Fruit fly (Drosophila melanogaster): ENCODE measurements around the gene ps.

Gene ps

DNA sequence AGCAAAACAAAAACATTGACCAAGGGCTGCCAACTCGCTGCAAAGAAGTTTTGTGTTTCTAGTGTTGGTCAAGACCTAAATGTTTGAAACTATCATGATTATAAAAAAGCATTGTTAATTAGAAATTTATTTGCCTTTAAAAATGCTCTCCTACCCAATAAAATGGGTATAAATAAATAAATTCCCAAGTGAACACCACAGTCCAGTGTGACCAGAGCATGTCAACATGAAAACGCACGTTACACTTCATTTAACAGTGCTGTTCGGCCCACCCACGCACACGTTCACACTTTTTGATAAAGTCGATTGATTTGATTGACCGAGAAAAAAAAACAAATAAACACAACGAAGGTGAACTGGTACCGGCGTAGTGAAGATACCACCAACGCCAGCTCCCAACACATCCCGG is 13.6 kb upstream of the ps start, which contains the start of the genes CG9356, BBIP1 and CG8135 (continued):
- TF ChIP-seq Gug (GFP tag; IDR thresholded peaks at IDR 0.05), result peak; percentile 52
- no peak for TF ChIP-seq Blimp-1 (GFP tag; optimal IDR thresholded peaks at IDR 0.05)
- no peak for TF ChIP-seq fd59A (GFP tag; optimal IDR thresholded peaks at IDR 0.05)
- TF ChIP-seq CG7368 (GFP tag; optimal IDR thresholded peaks at IDR 0.05), result no peak
- TF ChIP-seq Ets21C (GFP tag; optimal IDR thresholded peaks at IDR 0.05), result no peak
- peak; percentile 43; the same call in 1 of the 2 replicates for TF ChIP-seq CG15336 (GFP tag; IDR thresholded peaks at IDR 0.05)
- no peak for TF ChIP-seq vri (GFP tag; optimal IDR thresholded peaks at IDR 0.05)
- no peak for TF ChIP-seq fkh (GFP tag; optimal IDR thresholded peaks at IDR 0.05)
- no peak for TF ChIP-seq net (GFP tag; optimal IDR thresholded peaks at IDR 0.05)
- no peak for TF ChIP-seq Eip75B (GFP tag; optimal IDR thresholded peaks at IDR 0.05)
- TF ChIP-seq topi (GFP tag; optimal IDR thresholded peaks at IDR 0.05), result peak; percentile 68
- TF ChIP-seq acj6 (GFP tag; optimal IDR thresholded peaks at IDR 0.05), result peak; percentile 74
- TF ChIP-seq Hr39 (GFP tag; optimal IDR thresholded peaks at IDR 0.05), result no peak
- TF ChIP-seq Hr38 (GFP tag; optimal IDR thresholded peaks at IDR 0.05), result no peak
- no peak for TF ChIP-seq CG8632 (GFP tag; optimal IDR thresholded peaks at IDR 0.05)
- TF ChIP-seq OdsH (GFP tag; optimal IDR thresholded peaks at IDR 0.05), result no peak
- no peak for TF ChIP-seq CG6854 (GFP tag; optimal IDR thresholded peaks at IDR 0.05)
- no peak for TF ChIP-seq Eip93F (GFP tag; optimal IDR thresholded peaks at IDR 0.05)
- TF ChIP-seq Ets96B (tag; optimal IDR thresholded peaks at IDR 0.05), result no peak
- no peak for TF ChIP-seq dac (GFP tag; optimal IDR thresholded peaks at IDR 0.05)
- TF ChIP-seq spab (GFP tag; optimal IDR thresholded peaks at IDR 0.05), result no peak
- peak; percentile 54 for TF ChIP-seq CG11762 (GFP tag; optimal IDR thresholded peaks at IDR 0.05; ENCODE audit: insufficient read depth)
- no peak for TF ChIP-seq Smox (GFP tag; optimal IDR thresholded peaks at IDR 0.05)
- no peak for TF ChIP-seq CG6792 (GFP tag; optimal IDR thresholded peaks at IDR 0.05)
- TF ChIP-seq Sox14 (GFP tag; optimal IDR thresholded peaks at IDR 0.05), result peak; percentile 85
- TF ChIP-seq Hr4 (GFP tag; optimal IDR thresholded peaks at IDR 0.05), result no peak
- 0 out of 2 replicates have a peak, but pooled peaks have one; percentile 17 for TF ChIP-seq CG11294 (GFP tag; IDR thresholded peaks at IDR 0.05)

DNA sequence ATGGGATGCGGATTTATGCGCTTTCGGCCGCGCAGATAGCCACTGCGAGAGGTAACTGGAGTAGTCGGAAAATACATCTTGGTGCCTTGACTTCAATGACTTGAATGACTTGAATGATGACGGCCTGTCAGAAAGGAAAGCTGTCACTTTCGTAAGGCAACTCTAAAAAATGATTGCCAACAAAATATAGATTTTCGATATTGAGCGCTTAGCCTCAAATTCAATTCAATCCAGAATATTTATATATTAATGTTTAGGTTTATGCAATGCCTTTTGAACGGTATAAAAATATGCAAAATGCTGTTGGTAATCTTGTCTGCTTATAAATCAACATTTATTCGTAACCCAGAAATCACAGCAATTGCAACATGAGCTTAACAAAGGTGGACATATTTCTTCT is 9.7 kb upstream of the ps start, which contains the start of gene CG44261:
TSS of gene CG44261 (minus strand) at position 101 of the 400 bp plus-strand sequence.
- TF ChIP-seq CG6163 (GFP tag; IDR thresholded peaks at IDR 0.05) (no peak), Hr39 (GFP tag; optimal IDR thresholded peaks at IDR 0.05) (no peak), Sox15 (GFP tag; optimal IDR thresholded peaks at IDR 0.05) (no peak), eg (GFP tag; IDR thresholded peaks at IDR 0.05) (no peak), Ets21C (GFP tag; optimal IDR thresholded peaks at IDR 0.05) (no peak), CG32006 (GFP tag; optimal IDR thresholded peaks at IDR 0.05) (no peak), CG34406 (GFP tag; optimal IDR thresholded peaks at IDR 0.05) (no peak), CG31627 (GFP tag; optimal IDR thresholded peaks at IDR 0.05) (no peak), net (GFP tag; optimal IDR thresholded peaks at IDR 0.05) (no peak), topi (GFP tag; optimal IDR thresholded peaks at IDR 0.05) (no peak), vri (GFP tag; optimal IDR thresholded peaks at IDR 0.05) (no peak), CG8119 (GFP tag; IDR thresholded peaks at IDR 0.05) (no peak), CG4318 (GFP tag; optimal IDR thresholded peaks at IDR 0.05) (no peak)

DNA sequence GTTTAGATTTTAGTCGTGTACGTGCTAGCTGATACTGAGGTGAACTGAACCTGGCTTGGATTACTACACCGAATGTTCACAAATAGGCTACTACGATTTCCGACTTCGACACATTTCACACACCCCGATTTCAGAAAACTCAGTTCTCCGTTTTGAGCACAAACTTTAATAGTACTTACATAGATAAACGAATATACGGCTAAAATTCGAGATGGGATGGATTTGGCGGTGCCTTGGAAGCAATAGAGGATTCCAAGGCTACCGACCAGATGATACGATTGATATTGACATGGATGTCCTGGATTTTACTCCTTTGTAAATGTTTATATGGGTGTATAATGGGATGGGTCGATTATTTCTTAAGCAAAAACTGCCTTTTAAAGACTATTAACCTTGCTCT is 7.6 kb upstream of the ps start, which contains the start of gene betaTub85D:
TSS of gene betaTub85D (minus strand) at position 101 of the 400 bp plus-strand sequence.
- TF ChIP-seq Ets96B (tag; optimal IDR thresholded peaks at IDR 0.05), result no peak
- TF ChIP-seq Lpt (GFP tag; optimal IDR thresholded peaks at IDR 0.05), result no peak
- no peak for TF ChIP-seq CG10631 (GFP tag; optimal IDR thresholded peaks at IDR 0.05)
- TF ChIP-seq Eip75B (GFP tag; optimal IDR thresholded peaks at IDR 0.05), result no peak
- TF ChIP-seq CG1621 (tag; optimal IDR thresholded peaks at IDR 0.05), result no peak
- TF ChIP-seq Sox14 (GFP tag; optimal IDR thresholded peaks at IDR 0.05), result no peak
- TF ChIP-seq CG8632 (GFP tag; optimal IDR thresholded peaks at IDR 0.05), result no peak
- no peak for TF ChIP-seq CG31627 (GFP tag; optimal IDR thresholded peaks at IDR 0.05)
- TF ChIP-seq CG8319 (GFP tag; optimal IDR thresholded peaks at IDR 0.05), result no peak
- no peak for TF ChIP-seq ss (GFP tag; optimal IDR thresholded peaks at IDR 0.05)
- TF ChIP-seq Hr4 (GFP tag; optimal IDR thresholded peaks at IDR 0.05), result no peak
- no peak for TF ChIP-seq Smox (GFP tag; optimal IDR thresholded peaks at IDR 0.05)
- no peak for TF ChIP-seq CG32006 (GFP tag; optimal IDR thresholded peaks at IDR 0.05)
- no peak for TF ChIP-seq svp (GFP tag)
- TF ChIP-seq cyc (GFP tag; optimal IDR thresholded peaks at IDR 0.05), result no peak

All from whole organism, prepupa.